Worm (Caenorhabditis elegans): Measurements from ENCODE around the gene lgc-22.
A peak's percentile ranks its signal among the peaks of the same experiment; 100 is the strongest.

Gene lgc-22

DNA sequence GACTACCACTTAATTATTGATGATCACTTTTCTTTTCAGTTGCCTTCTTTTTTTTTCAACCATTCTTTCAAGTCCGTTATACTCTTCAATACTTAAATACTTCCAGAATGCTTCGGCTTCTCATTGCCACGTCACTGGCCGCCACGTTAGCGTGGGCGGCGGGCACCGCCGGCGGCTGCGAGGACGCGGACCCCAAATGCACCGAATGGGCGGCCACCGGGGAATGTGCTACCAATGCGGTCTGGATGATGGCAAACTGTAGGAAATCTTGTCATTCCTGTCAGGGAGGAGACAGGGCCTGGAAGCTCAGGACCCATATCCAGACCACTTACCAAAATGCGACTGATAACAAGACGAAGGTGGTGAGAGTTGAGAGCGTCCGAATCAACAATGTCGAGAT lies at the start of gene lgc-22:
Gene lgc-22, plus strand, starts transcription at position 105 of the 400 bp plus-strand sequence.
- TF ChIP-seq sox-4 (tag; optimal IDR thresholded peaks at IDR 0.05) (no peak), xbp-1 (tag; optimal IDR thresholded peaks at IDR 0.05) (no peak), tbx-2 (tag; optimal IDR thresholded peaks at IDR 0.05) (no peak), hlh-4 (tag; optimal IDR thresholded peaks at IDR 0.05) (no peak), nhr-19 (GFP tag; conservative IDR thresholded peaks at IDR 0.05) (no peak), ceh-82 (tag; optimal IDR thresholded peaks at IDR 0.05) (no peak), ceh-90 (tag; optimal IDR thresholded peaks at IDR 0.05) (no peak), ceh-63 (GFP tag; optimal IDR thresholded peaks at IDR 0.05) (no peak), nhr-90 (tag; optimal IDR thresholded peaks at IDR 0.05; ENCODE audit: poor library complexity) (no peak), nhr-76 (tag; optimal IDR thresholded peaks at IDR 0.05) (no peak), zip-4 (GFP tag; optimal IDR thresholded peaks at IDR 0.05) (no peak), ets-5 (GFP tag; IDR thresholded peaks at IDR 0.05) (no peak)

DNA sequence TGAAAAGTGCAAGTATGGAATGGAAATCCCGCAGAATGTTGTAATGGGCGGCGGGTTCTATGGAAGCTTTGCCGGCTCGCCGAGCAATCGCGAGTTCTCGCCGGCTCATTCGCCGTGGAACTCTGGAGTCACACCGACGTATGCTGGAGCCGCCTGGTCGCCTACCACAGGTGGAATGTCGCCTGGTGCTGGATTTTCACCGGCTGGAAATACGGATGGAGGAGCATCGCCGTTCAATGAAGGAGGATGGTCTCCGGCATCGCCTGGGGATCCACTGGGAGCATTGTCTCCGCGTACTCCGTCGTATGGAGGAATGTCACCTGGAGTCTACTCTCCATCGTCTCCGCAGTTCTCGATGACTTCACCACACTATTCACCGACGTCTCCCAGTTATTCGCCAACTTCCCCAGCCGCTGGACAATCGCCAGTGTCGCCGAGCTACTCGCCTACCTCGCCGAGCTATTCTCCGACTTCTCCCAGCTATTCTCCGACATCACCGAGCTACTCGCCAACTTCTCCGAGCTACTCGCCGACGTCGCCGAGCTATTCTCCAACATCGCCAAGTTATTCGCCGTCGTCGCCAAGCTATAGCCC lies 46.0 kb upstream of the lgc-22 start:
- TF ChIP-seq efl-1 (optimal IDR thresholded peaks at IDR 0.05), result no peak
- TF ChIP-seq efl-1 (GFP tag; optimal IDR thresholded peaks at IDR 0.05 in 1 of 2), result peak in 1 of 2 experiments; percentile 57
- no peak for TF ChIP-seq egl-27 (tag; optimal IDR thresholded peaks at IDR 0.05)
- no peak for TF ChIP-seq vab-15 (tag; optimal IDR thresholded peaks at IDR 0.05)
- TF ChIP-seq nhr-28 (tag; optimal IDR thresholded peaks at IDR 0.05), result no peak

DNA sequence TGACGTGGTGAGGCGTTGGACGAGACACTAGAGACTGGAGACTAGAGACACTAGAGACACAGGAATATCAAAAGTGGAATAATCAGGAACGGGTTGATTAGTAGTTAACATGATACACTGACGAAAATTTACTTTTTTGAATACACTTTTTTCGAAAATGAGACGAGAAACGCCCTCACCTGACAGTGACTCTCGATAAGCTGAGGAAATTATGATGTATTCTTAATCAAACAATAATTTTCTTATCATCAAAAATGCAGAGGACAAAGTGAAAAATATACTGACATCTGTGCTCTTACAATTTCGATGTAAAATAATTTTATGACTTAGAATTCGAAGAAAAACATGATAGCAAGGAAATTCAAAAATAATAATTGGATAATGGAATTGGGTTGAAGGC lies 41.7 kb upstream of the lgc-22 start:
- TF ChIP-seq skn-1 (tag; optimal IDR thresholded peaks at IDR 0.05) (no peak), fkh-8 (tag; optimal IDR thresholded peaks at IDR 0.05) (no peak), lin-39 (tag; optimal IDR thresholded peaks at IDR 0.05) (no peak), elt-2 (tag; optimal IDR thresholded peaks at IDR 0.05) (peak; percentile 59), nhr-47 (tag; optimal IDR thresholded peaks at IDR 0.05) (no peak), blmp-1 (tag; optimal IDR thresholded peaks at IDR 0.05) (no peak), F16B12.6 (tag; optimal IDR thresholded peaks at IDR 0.05) (no peak), nhr-84 (tag; optimal IDR thresholded peaks at IDR 0.05) (no peak), jun-1 (tag; optimal IDR thresholded peaks at IDR 0.05) (peak; percentile 38), ceh-82 (tag; optimal IDR thresholded peaks at IDR 0.05) (no peak), egl-13 (tag; optimal IDR thresholded peaks at IDR 0.05) (no peak), hlh-17 (GFP tag; optimal IDR thresholded peaks at IDR 0.05; ENCODE audit: borderline replicate concordance) (no peak)

DNA sequence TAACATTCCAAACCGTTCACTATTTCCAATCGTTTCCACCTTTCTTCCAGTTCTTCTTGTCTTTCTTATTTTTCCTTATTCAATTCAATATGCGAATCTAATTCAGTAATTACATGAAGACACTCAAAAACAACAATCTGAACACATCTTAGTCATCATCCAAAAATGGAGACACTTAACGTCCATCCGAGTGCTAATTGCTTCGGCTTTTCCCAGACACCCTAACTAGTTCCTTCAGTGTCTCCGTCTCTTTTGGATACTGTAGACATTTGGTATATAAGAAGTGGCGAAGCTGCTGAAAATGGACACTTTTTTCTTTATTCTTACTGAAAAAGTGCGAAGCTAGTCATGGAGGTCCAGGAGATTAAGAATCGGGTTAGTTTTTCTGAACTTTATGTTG lies 38.1 kb upstream of the lgc-22 start, which contains the start of gene col-33:
Gene col-33, plus strand, starts transcription at position 301 of the 400 bp plus-strand sequence.
- TF ChIP-seq unc-62 (GFP tag; optimal IDR thresholded peaks at IDR 0.05), result no peak

DNA sequence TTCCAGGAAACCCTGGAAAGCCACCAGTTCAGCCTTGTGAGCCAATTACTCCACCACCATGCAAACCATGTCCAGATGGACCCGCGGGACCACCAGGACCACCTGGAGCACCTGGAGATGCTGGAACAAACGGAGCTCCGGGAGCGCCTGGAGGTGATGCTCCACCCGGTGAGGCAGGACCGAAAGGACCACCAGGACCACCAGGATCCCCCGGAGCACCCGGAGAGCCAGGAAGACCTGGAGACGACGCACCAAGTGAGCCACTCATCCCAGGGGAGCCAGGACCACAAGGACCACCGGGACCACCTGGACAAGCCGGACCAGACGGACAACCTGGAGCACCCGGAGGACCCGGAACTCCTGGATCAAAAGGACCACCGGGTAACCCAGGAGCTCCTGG lies 36.5 kb upstream of the lgc-22 start:
- TF ChIP-seq ceh-8 (GFP tag; optimal IDR thresholded peaks at IDR 0.05) (peak; percentile 74), zip-4 (GFP tag; optimal IDR thresholded peaks at IDR 0.05) (no peak)

DNA sequence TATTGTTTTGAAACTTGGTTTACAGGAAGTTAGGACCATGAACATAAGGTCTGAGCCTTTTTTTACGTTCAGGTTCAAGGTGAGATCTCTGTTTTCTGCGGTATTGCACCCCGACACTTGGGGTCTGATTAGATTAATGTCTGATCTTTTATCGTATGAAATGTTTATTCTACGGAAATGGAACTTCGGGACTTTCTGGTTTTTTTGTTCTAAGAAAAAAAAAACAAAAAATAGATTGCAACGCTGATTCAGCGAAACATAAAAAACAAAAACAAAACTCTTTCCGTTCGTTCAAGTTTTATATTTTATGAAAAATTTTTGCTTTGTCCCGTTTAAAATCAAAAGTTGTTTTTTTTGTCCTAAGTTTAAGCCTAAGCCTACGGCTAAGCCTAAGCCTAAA lies 35.9 kb upstream of the lgc-22 start, which contains the start of gene F36A4.5:
Gene F36A4.5, plus strand, starts transcription at position 301 of the 400 bp plus-strand sequence.
- no peak for TF ChIP-seq dpl-1 (GFP tag; optimal IDR thresholded peaks at IDR 0.05)
- TF ChIP-seq sup-37 (GFP tag; optimal IDR thresholded peaks at IDR 0.05), result no peak
- TF ChIP-seq C04F5.9 (tag; optimal IDR thresholded peaks at IDR 0.05), result no peak
- TF ChIP-seq nhr-47 (tag; optimal IDR thresholded peaks at IDR 0.05), result no peak
- no peak for TF ChIP-seq nhr-11 (tag; optimal IDR thresholded peaks at IDR 0.05)
- TF ChIP-seq pax-3 (tag; optimal IDR thresholded peaks at IDR 0.05), result no peak
- no peak for TF ChIP-seq swsn-7 (tag; optimal IDR thresholded peaks at IDR 0.05)

Data from whole organism, L1 larva.